Worm (Caenorhabditis elegans) whole organism, early embryonic: ENCODE measurements around the gene C27D8.3.
"Not testable (repeated sequence)": the region's sequence is repeated elsewhere in the genome, so short reads cannot be mapped to it uniquely, and the experiment has no call there.

Experiments
- ama-1 ChIP-seq: fragments of 150-350 bp; optimal IDR thresholded peaks from 2 replicates; lab custom pipeline; 2014
- flt-1 ChIP-seq: fragments of 200-800 bp; sonication (Bioruptor generic); IDR thresholded peaks from 2 replicates; pipeline ENCODE4 v1.3.6; 2022; ENCODE audit warnings: missing genetic modification characterization, missing compliant biosample characterization
- hmbx-1 ChIP-seq: sonication (generic microtip); optimal IDR thresholded peaks from 2 replicates; lab custom pipeline; 2016; ENCODE audit warnings: mild to moderate bottlenecking, missing genetic modification characterization, missing compliant biosample characterization
- scrt-1 ChIP-seq: fragments of 200-800 bp; sonication (Bioruptor generic); IDR thresholded peaks from 2 replicates; pipeline ENCODE4 v1.3.6; 2022; ENCODE audit warnings: missing genetic modification characterization, missing compliant biosample characterization
- sea-1 ChIP-seq: fragments of 200-800 bp; sonication (Bioruptor generic); conservative IDR thresholded peaks from 2 replicates; pipeline ENCODE4 v1.3.6; 2022; ENCODE audit warnings: missing genetic modification characterization, missing compliant biosample characterization

DNA sequence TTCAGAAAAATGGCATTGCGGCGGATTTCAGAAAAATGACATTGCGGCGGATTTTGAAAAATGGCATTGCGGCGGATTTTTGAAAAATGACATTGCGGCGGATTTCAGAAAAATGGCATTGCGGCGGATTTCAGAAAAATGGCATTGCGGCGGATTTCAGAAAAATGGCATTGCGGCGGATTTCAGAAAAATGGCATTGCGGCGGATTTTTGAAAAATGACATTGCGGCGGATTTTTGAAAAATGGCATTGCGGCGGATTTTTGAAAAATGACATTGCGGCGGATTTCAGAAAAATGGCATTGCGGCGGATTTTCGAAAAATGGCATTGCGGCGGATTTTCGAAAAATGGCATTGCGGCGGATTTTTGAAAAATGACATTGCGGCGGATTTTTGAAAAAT is 20.0 kb upstream of the C27D8.3 start:
- TF ChIP-seq ama-1 (lab: Kevin White, UChicago); sea-1 (GFP tag; lab: Robert Waterston, UW); flt-1; scrt-1 (GFP tag; lab: Robert Waterston, UW); hmbx-1: not testable (repeated sequence)
